Fruit fly (Drosophila melanogaster) whole organism, embryonic: Measurements from ENCODE around the gene mRpL4.

ENCODE experiments used
- CG10147 ChIP-seq: fragments of 200-800 bp; sonication (Bioruptor generic); optimal IDR thresholded peaks from 2 replicates; lab custom pipeline; 2019; ENCODE audit warnings: missing biosample characterization, mild to moderate bottlenecking, missing genetic modification characterization, moderate library complexity
- CG10209 ChIP-seq: fragments of 200-800 bp; sonication (Bioruptor generic); optimal IDR thresholded peaks from 3 replicates; lab custom pipeline; 2017; ENCODE audit warnings: missing biosample characterization, mild to moderate bottlenecking, missing genetic modification characterization, missing genetic modification reagents
- CG10654 ChIP-seq: fragments of 200-800 bp; sonication (Bioruptor generic); optimal IDR thresholded peaks from 2 replicates; lab custom pipeline; 2016; ENCODE audit warnings: missing biosample characterization, missing genetic modification characterization
- CG10979 ChIP-seq: fragments of 200-800 bp; sonication (Bioruptor generic); optimal IDR thresholded peaks from 2 replicates; lab custom pipeline; 2018; ENCODE audit warnings: missing biosample characterization, mild to moderate bottlenecking, missing genetic modification characterization, moderate library complexity
- CG11695 ChIP-seq: fragments of 200-800 bp; sonication (Bioruptor generic); IDR thresholded peaks from 3 replicates; pipeline ENCODE4 v1.3.6; 2022; ENCODE audit warnings: missing biosample characterization, missing genetic modification characterization
- CG1233 ChIP-seq: fragments of 200-800 bp; sonication (Bioruptor generic); optimal IDR thresholded peaks from 4 replicates; lab custom pipeline; 2018; ENCODE audit warnings: missing biosample characterization, mild to moderate bottlenecking, missing genetic modification characterization
- CG12769 ChIP-seq: fragments of 200-800 bp; sonication (Bioruptor generic); optimal IDR thresholded peaks from 2 replicates; lab custom pipeline; 2019; ENCODE audit warnings: missing biosample characterization, mild to moderate bottlenecking, missing genetic modification characterization, moderate library complexity
- CG13624 ChIP-seq: fragments of 200-800 bp; sonication (Bioruptor generic); optimal IDR thresholded peaks from 2 replicates; lab custom pipeline; 2016; ENCODE audit warnings: missing biosample characterization, missing genetic modification characterization
- CG13894 ChIP-seq: fragments of 200-800 bp; sonication (Bioruptor generic); optimal IDR thresholded peaks from 3 replicates; lab custom pipeline; 2018; ENCODE audit warnings: missing biosample characterization, mild to moderate bottlenecking, missing genetic modification characterization, moderate library complexity
- CG14050 ChIP-seq: fragments of 200-800 bp; sonication (Bioruptor generic); IDR thresholded peaks from 3 replicates; pipeline ENCODE4 v1.3.6; 2022; ENCODE audit warnings: missing biosample characterization, missing genetic modification characterization
- CG1529 ChIP-seq: fragments of 200-800 bp; sonication (Bioruptor generic); optimal IDR thresholded peaks from 3 replicates; lab custom pipeline; 2018; ENCODE audit warnings: missing biosample characterization, missing genetic modification characterization
- CG18476 ChIP-seq: fragments of 200-800 bp; sonication (Bioruptor generic); optimal IDR thresholded peaks from 2 replicates; lab custom pipeline; 2016; ENCODE audit warnings: missing biosample characterization, mild to moderate bottlenecking, missing genetic modification characterization
- CG2875 ChIP-seq: fragments of 200-800 bp; sonication (Bioruptor generic); optimal IDR thresholded peaks from 2 replicates; lab custom pipeline; 2017; ENCODE audit warnings: missing biosample characterization, mild to moderate bottlenecking, missing genetic modification characterization, missing genetic modification reagents
- CG30403 ChIP-seq: fragments of 200-800 bp; sonication (Bioruptor generic); optimal IDR thresholded peaks from 3 replicates; lab custom pipeline; 2016; ENCODE audit warnings: missing biosample characterization, missing genetic modification characterization
- CG30431 ChIP-seq: fragments of 200-800 bp; sonication (Bioruptor generic); optimal IDR thresholded peaks from 2 replicates; lab custom pipeline; 2017; ENCODE audit warnings: missing biosample characterization, missing genetic modification characterization
- CG33557 ChIP-seq: fragments of 200-800 bp; sonication (Bioruptor generic); optimal IDR thresholded peaks from 2 replicates; lab custom pipeline; 2019; ENCODE audit warnings: missing biosample characterization, mild to moderate bottlenecking, missing genetic modification characterization, moderate library complexity
- CG3726 ChIP-seq: fragments of 200-800 bp; sonication (Bioruptor generic); IDR thresholded peaks from 3 replicates; pipeline ENCODE4, ENCODE4 v1.3.6; 2022; ENCODE audit warnings: missing biosample characterization, missing genetic modification characterization
- CG3847 ChIP-seq: fragments of 200-800 bp; sonication (Bioruptor generic); IDR thresholded peaks from 2 replicates; pipeline ENCODE4 v1.3.6; 2022; ENCODE audit warnings: missing biosample characterization, missing genetic modification characterization
- CG5953 ChIP-seq: fragments of 200-800 bp; sonication (Bioruptor generic); IDR thresholded peaks from 2 replicates; pipeline ENCODE4 v1.3.6; 2022; ENCODE audit warnings: missing biosample characterization, missing genetic modification characterization
- CG7556 ChIP-seq: fragments of 200-800 bp; sonication (Bioruptor generic); optimal IDR thresholded peaks from 2 replicates; lab custom pipeline; 2017; ENCODE audit warnings: missing biosample characterization, mild to moderate bottlenecking, missing genetic modification characterization
- CG8089 ChIP-seq: fragments of 200-800 bp; sonication (Bioruptor generic); optimal IDR thresholded peaks from 3 replicates; lab custom pipeline; 2016; ENCODE audit warnings: missing biosample characterization, missing genetic modification characterization
- CG8388 ChIP-seq: fragments of 200-800 bp; sonication (Bioruptor generic); optimal IDR thresholded peaks from 2 replicates; lab custom pipeline; 2019; ENCODE audit warnings: missing biosample characterization, mild to moderate bottlenecking, missing genetic modification characterization, moderate library complexity
- CG8765 ChIP-seq: fragments of 200-800 bp; sonication (Bioruptor generic); IDR thresholded peaks from 2 replicates; pipeline ENCODE4 v1.3.6; 2022; ENCODE audit warnings: missing biosample characterization, missing genetic modification characterization
- CG9817 ChIP-seq: fragments of 200-800 bp; sonication (Bioruptor generic); optimal IDR thresholded peaks from 2 replicates; lab custom pipeline; 2018; ENCODE audit warnings: missing biosample characterization, mild to moderate bottlenecking, missing genetic modification characterization, moderate library complexity
- CTCF ChIP-seq: fragments of 200-800 bp; sonication (Bioruptor generic); optimal IDR thresholded peaks from 2 replicates; lab custom pipeline; 2017; ENCODE audit warnings: missing biosample characterization, mild to moderate bottlenecking, missing genetic modification characterization, moderate library complexity
- Camta ChIP-seq: fragments of 200-800 bp; sonication (Bioruptor generic); optimal IDR thresholded peaks from 2 replicates; lab custom pipeline; 2016; ENCODE audit warnings: missing biosample characterization, missing genetic modification characterization
- D19A ChIP-seq: fragments of 200-800 bp; optimal IDR thresholded peaks from 3 replicates; lab custom pipeline; 2019; ENCODE audit warnings: missing biosample characterization, mild to moderate bottlenecking, missing genetic modification characterization, moderate library complexity
- Dip2 ChIP-seq: fragments of 200-800 bp; sonication (Bioruptor generic); IDR thresholded peaks from 2 replicates; pipeline ENCODE4 v1.3.6; 2022; ENCODE audit warnings: missing biosample characterization, missing genetic modification characterization
- Fer2 ChIP-seq: fragments of 200-800 bp; sonication (Bioruptor generic); optimal IDR thresholded peaks from 2 replicates; lab custom pipeline; 2018; ENCODE audit warnings: missing biosample characterization, mild to moderate bottlenecking, missing genetic modification characterization, moderate library complexity
- H15 ChIP-seq: fragments of 200-800 bp; sonication (Bioruptor generic); IDR thresholded peaks from 3 replicates; pipeline ENCODE4 v1.3.6; 2022; ENCODE audit warnings: missing biosample characterization, missing genetic modification characterization
- Hey ChIP-seq: fragments of 200-800 bp; sonication (Bioruptor generic); optimal IDR thresholded peaks from 3 replicates; lab custom pipeline; 2018; ENCODE audit warnings: missing biosample characterization, mild to moderate bottlenecking, missing genetic modification characterization
- Jarid2 ChIP-seq: fragments of 200-800 bp; sonication (Bioruptor generic); optimal IDR thresholded peaks from 3 replicates; lab custom pipeline; 2017; ENCODE audit warnings: mild to moderate bottlenecking, missing biosample characterization, missing genetic modification reagents, missing genetic modification characterization
- Lim3 ChIP-seq: fragments of 200-800 bp; sonication (Bioruptor generic); IDR thresholded peaks from 2 replicates; pipeline ENCODE4 v1.3.6; 2022; ENCODE audit warnings: missing biosample characterization, missing genetic modification characterization
- Xrp1 ChIP-seq: fragments of 200-800 bp; sonication (Bioruptor generic); IDR thresholded peaks from 2 replicates; pipeline ENCODE4 v1.3.6; 2022; ENCODE audit warnings: missing biosample characterization, missing genetic modification characterization
- abd-A ChIP-seq: fragments of 200-800 bp; sonication (Bioruptor generic); optimal IDR thresholded peaks from 3 replicates; lab custom pipeline; 2019; ENCODE audit warnings: missing biosample characterization, mild to moderate bottlenecking, missing genetic modification characterization, moderate library complexity
- al ChIP-seq: fragments of 200-800 bp; sonication (Bioruptor generic); IDR thresholded peaks from 2 replicates; pipeline ENCODE4 v1.3.6; 2022; ENCODE audit warnings: missing biosample characterization, missing genetic modification characterization
- aop ChIP-seq: fragments of 200-800 bp; sonication (Bioruptor generic); IDR thresholded peaks from 2 replicates; pipeline ENCODE4 v1.3.6; 2022; ENCODE audit warnings: missing biosample characterization, missing genetic modification characterization
- az2 ChIP-seq: fragments of 200-800 bp; sonication (Bioruptor generic); optimal IDR thresholded peaks from 3 replicates; lab custom pipeline; 2016; ENCODE audit warnings: missing biosample characterization, missing genetic modification characterization
- bbx ChIP-seq: fragments of 200-800 bp; sonication (Bioruptor generic); IDR thresholded peaks from 2 replicates; pipeline ENCODE4 v1.3.6; 2022; ENCODE audit warnings: missing biosample characterization, missing genetic modification characterization; ENCODE audit not compliant: partially characterized antibody
- cato ChIP-seq: fragments of 200-800 bp; sonication (Bioruptor generic); optimal IDR thresholded peaks from 2 replicates; lab custom pipeline; 2016; ENCODE audit warnings: missing biosample characterization, missing genetic modification characterization, borderline replicate concordance
- dpn ChIP-seq, 2 experiments: fragments of 200-800 bp; sonication (Bioruptor generic); optimal IDR thresholded peaks; 3 replicates each; lab custom pipeline; 2016; ENCODE audit warnings: missing biosample characterization in 2 of 2, missing genetic modification characterization in 2 of 2
- gcm ChIP-seq: fragments of 200-800 bp; sonication (Bioruptor generic); optimal IDR thresholded peaks from 2 replicates; lab custom pipeline; 2019; ENCODE audit warnings: missing biosample characterization, mild to moderate bottlenecking, missing genetic modification characterization, moderate library complexity
- gt ChIP-seq: fragments of 200-800 bp; sonication (Bioruptor generic); IDR thresholded peaks from 2 replicates; pipeline ENCODE4 v1.3.6; 2022; ENCODE audit warnings: missing biosample characterization, missing genetic modification characterization
- her ChIP-seq: fragments of 200-800 bp; sonication (Bioruptor generic); optimal IDR thresholded peaks from 2 replicates; lab custom pipeline; 2016; ENCODE audit warnings: missing biosample characterization, missing genetic modification characterization
- pros ChIP-seq: fragments of 200-800 bp; sonication (Bioruptor generic); optimal IDR thresholded peaks from 3 replicates; lab custom pipeline; 2019; ENCODE audit warnings: missing biosample characterization, mild to moderate bottlenecking, missing genetic modification characterization, moderate library complexity
- sc ChIP-seq, 3 experiments: fragments of >200 bp in 2 of 3; fragments of 200-800 bp in 1 of 3; sonication (Bioruptor generic) in 1 of 3; optimal IDR thresholded peaks; 2 replicates in 2 of 3; 3 replicates in 1 of 3; lab custom pipeline; 2017; ENCODE audit warnings: mild to moderate bottlenecking in 1 of 3, missing biosample characterization in 1 of 3, missing genetic modification characterization in 1 of 3, missing genetic modification reagents in 1 of 3
- sima ChIP-seq: fragments of 200-800 bp; sonication (Bioruptor generic); optimal IDR thresholded peaks from 2 replicates; lab custom pipeline; 2016; ENCODE audit warnings: missing biosample characterization, missing genetic modification characterization
- zen2 ChIP-seq: fragments of 200-800 bp; sonication (Bioruptor generic); IDR thresholded peaks from 3 replicates; pipeline ENCODE4 v1.3.6; 2022; ENCODE audit warnings: missing biosample characterization, missing genetic modification characterization; ENCODE audit not compliant: partially characterized antibody

mRpL4 gene

DNA sequence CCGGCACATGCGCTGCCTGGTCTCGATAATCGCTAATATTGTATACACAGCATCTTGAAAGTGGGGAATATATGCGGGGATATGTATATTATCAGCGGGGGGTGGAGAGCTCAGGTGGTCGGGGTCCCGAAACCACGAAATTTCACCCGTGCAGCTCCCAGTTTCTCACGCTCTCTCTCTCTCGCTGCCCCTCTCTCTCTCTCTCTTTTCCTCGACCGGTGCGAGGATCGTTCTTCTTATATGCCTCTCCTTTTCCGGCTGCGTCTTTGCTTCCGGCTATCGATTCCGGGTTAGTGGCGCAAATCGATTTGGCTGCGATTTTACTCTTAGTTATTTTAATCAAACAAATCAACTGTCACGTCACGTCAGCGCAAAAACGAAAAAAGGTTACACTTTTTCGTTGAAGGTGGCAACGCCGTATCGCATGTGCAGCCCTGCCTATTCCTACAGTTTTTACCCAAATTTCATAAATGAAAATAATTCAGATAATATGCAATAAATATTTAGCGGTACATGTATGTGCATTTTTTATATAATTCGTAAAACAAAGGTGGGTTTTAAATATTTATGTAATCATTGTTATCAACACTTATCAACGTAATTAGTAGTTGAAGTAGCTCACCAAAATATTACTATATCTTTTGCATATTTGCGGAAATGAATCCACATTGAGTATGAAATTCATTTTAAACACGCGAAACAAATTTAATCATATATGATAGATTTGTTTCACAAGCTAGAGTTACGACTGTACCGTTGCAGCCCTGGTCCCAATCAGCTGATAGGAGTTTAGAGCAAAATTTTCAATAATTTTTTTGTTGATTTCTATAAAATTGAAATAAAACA is 29.2 kb downstream of the mRpL4 start, which contains the start of the genes heix and CG17328 (continued):
- TF ChIP-seq dpn (GFP tag; optimal IDR thresholded peaks at IDR 0.05; lab: Kevin White, UChicago) (peak; percentile 70 to 72), al (GFP tag; lab: Robert Waterston, UW) (peak; percentile 69), H15 (GFP tag; lab: Robert Waterston, UW) (peak; percentile 70; the same call in 2 of the 3 replicates), cato (GFP tag; lab: Kevin White, UChicago) (peak; percentile 69), Xrp1 (GFP tag; lab: Robert Waterston, UW) (peak; percentile 47; the same call in 1 of the 2 replicates), CG30403 (GFP tag; lab: Kevin White, UChicago) (peak; percentile 88), CTCF (GFP tag; lab: Kevin White, UChicago) (no peak), CG10209 (GFP tag; lab: Kevin White, UChicago) (no peak), CG13894 (tag; lab: Kevin White, UChicago) (peak; percentile 32), az2 (peak; percentile 78), CG12769 (tag; lab: Kevin White, UChicago) (peak; percentile 96), CG1233 (peak; percentile 69), CG10654 (peak; percentile 70), CG30431 (peak; percentile 19), CG3847 (peak; percentile 69; the same call in 1 of the 2 replicates), zen2 (GFP tag; lab: Robert Waterston, UW) (no peak), gcm (GFP tag; lab: Kevin White, UChicago) (peak; percentile 30), CG33557 (GFP tag; lab: Kevin White, UChicago) (peak; percentile 36), Lim3 (GFP tag; lab: Robert Waterston, UW) (no peak), CG5953 (GFP tag; lab: Robert Waterston, UW) (peak; percentile 43; the same call in 1 of the 2 replicates), bbx (GFP tag; lab: Robert Waterston, UW) (peak; percentile 27; the same call in 1 of the 2 replicates), sima (GFP tag; lab: Kevin White, UChicago) (no peak), CG9817 (tag; lab: Kevin White, UChicago) (peak; percentile 79), Dip2 (GFP tag; lab: Robert Waterston, UW) (no peak), CG11695 (GFP tag; lab: Robert Waterston, UW) (peak; percentile 62; the same call in 1 of the 3 replicates), CG2875 (GFP tag; lab: Kevin White, UChicago) (no peak), gt (GFP tag; lab: Robert Waterston, UW) (no peak), CG14050 (peak; percentile 54), sc (optimal IDR thresholded peaks at IDR 0.05; lab: Kevin White, UChicago) (no peak), sc (GFP tag; optimal IDR thresholded peaks at IDR 0.05; lab: Kevin White, UChicago) (no peak), CG1529 (GFP tag; lab: Kevin White, UChicago) (peak; percentile 100), CG8089 (GFP tag; lab: Kevin White, UChicago) (no peak), D19A (tag; lab: Kevin White, UChicago) (no peak), aop (GFP tag; lab: Robert Waterston, UW) (no peak), abd-A (tag; lab: Kevin White, UChicago) (no peak), CG18476 (GFP tag; lab: Kevin White, UChicago) (peak; percentile 48), CG3726 (GFP tag; lab: Robert Waterston, UW) (no peak), Camta (GFP tag; lab: Kevin White, UChicago) (peak; percentile 49), Jarid2 (GFP tag; lab: Kevin White, UChicago) (no peak), her (no peak), pros (GFP tag; lab: Kevin White, UChicago) (no peak), CG10979 (tag; lab: Kevin White, UChicago) (peak; percentile 45), CG10147 (GFP tag; lab: Kevin White, UChicago) (no peak), CG8765 (GFP tag; lab: Robert Waterston, UW) (peak; percentile 64; the same call in 1 of the 2 replicates), Fer2 (tag; lab: Kevin White, UChicago) (peak; percentile 75), CG13624 (peak; percentile 60), Hey (tag; lab: Kevin White, UChicago) (no peak), CG8388 (peak; percentile 43), CG7556 (GFP tag; lab: Kevin White, UChicago) (peak; percentile 72)
